Fruit fly (Drosophila melanogaster) Kc167 (cell line): ENCODE data around the gene CG45067.

Experiments
- Myc ChIP-seq: fragments of >200 bp; optimal IDR thresholded peaks from 2 replicates; lab custom pipeline; 2017; ENCODE audit warnings: missing external identifiers
- Sin3A ChIP-seq: fragments of >200 bp; optimal IDR thresholded peaks from 2 replicates; lab custom pipeline; 2018; ENCODE audit warnings: missing external identifiers
- h ChIP-seq: fragments of >200 bp; optimal IDR thresholded peaks from 3 replicates; lab custom pipeline; 2018; ENCODE audit warnings: missing external identifiers
- insv ChIP-seq: fragments of >200 bp; optimal IDR thresholded peaks from 3 replicates; lab custom pipeline; 2018; ENCODE audit warnings: missing external identifiers
- psq ChIP-seq: fragments of >200 bp; optimal IDR thresholded peaks from 2 replicates; lab custom pipeline; 2017; ENCODE audit warnings: missing external identifiers
- ttk ChIP-seq: sonication (Bioruptor generic); optimal IDR thresholded peaks from 2 replicates; lab custom pipeline; 2017; ENCODE audit warnings: missing external identifiers

DNA sequence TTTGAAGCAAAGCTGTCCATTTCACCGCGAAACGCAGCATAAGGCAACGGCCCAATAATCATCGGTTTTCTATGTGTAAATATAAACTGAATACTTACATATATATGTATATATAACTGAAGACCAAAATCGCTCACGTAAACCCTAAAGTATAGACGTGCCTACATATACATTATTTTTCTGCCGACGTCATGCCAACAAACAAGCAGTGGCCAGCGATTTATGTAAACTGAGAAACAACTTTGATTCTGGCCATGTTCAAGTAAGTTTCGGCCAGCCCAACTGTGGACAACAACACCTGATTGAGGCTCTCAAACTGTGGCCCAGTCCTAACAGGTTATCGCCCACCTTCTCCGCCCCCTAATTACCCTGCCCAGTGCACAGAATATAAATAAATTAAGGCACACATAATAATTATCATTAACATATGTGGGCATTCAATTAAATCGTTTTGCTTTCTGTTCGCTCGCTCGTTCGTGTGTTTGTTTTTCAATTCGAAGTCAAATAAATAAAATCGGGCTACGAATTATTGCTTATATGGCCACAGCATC lies 32.2 kb downstream of the CG45067 start:
- no peak for TF ChIP-seq ttk (lab: Kevin White, UChicago)
- TF ChIP-seq psq: no peak
- TF ChIP-seq h: no peak
- no peak for TF ChIP-seq Myc (lab: Kevin White, UChicago)
- TF ChIP-seq Sin3A (lab: Kevin White, UChicago): no peak
- no peak for TF ChIP-seq insv (lab: Kevin White, UChicago)
